Worm (Caenorhabditis elegans): ENCODE data around the gene rgs-11.
A peak's percentile ranks its signal among the peaks of the same experiment; 100 is the strongest.

The rgs-11 gene

DNA sequence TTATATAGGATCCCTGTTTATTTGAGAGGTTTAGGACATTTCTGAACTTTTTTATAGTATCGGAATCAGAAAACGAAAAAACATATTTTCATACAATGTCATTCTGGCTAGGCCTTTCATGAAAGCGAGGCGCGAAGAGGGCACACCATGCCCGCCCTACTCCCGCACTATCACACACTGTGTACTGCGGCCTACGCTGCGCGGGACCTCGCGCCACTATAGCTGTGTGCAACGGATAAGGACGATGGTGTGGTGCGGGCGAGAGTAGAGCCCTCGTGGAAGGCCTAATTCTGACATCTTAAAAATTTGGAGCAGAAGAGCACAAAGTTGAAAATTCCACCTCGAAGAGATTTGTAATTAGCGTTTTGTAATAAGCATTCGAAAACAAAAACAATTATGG, 46.6 kb downstream of the rgs-11 start:
- TF ChIP-seq ceh-16 (tag; optimal IDR thresholded peaks at IDR 0.05) (no peak), unc-55 (GFP tag; optimal IDR thresholded peaks at IDR 0.05) (no peak), aly-2 (tag; optimal IDR thresholded peaks at IDR 0.05) (no peak), nhr-25 (tag; optimal IDR thresholded peaks at IDR 0.05) (no peak), snpc-4 (tag; optimal IDR thresholded peaks at IDR 0.05) (peak; percentile 75)

DNA sequence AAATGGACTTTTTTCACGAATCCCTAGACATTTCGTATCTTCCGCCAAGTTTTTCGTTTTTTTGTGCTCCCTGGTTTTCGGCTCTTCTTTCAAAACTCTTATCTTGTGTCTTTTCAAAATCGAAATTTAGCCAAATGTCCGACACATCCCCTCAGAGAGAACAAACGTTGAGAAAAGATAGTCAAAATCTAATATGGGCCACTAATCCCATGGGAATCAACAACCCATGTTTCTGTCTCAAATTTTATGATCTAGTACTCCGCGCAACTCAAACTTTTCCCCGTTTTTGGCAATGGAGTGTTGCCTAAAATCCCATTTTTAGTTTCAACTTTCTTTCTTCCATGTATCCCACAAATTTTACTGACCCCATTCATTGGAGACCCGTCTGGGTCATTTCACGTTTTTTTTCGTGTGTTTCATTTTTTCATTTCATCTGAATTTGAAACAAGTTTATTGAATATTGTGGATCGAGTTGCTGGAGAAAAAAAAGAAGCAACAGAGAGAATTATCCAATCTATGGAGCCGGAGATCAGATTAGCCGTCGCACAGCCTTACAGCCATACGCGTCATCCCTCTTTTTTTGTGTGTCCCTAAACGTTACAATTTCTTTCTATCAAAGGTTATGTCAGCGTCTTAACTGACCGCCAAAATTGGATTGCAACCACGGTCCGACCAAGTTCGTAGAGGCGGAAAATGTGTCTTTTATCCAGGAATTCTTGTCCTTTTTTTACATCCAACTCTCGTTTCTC, 47.3 kb downstream of the rgs-11 start:
- TF ChIP-seq fos-1 (tag; optimal IDR thresholded peaks at IDR 0.05) (no peak), ztf-11 (tag; optimal IDR thresholded peaks at IDR 0.05) (no peak), ztf-4 (tag; optimal IDR thresholded peaks at IDR 0.05) (no peak), snpc-4 (tag; optimal IDR thresholded peaks at IDR 0.05) (peak; percentile 12), ZK546.5 (tag; optimal IDR thresholded peaks at IDR 0.05) (no peak), mab-5 (tag; optimal IDR thresholded peaks at IDR 0.05) (peak; percentile 67), nhr-6 (tag; optimal IDR thresholded peaks at IDR 0.05) (no peak), F13H6.1 (tag; optimal IDR thresholded peaks at IDR 0.05) (no peak), lsy-2 (tag; optimal IDR thresholded peaks at IDR 0.05) (peak in 1 of 2 experiments; percentile 5)

DNA sequence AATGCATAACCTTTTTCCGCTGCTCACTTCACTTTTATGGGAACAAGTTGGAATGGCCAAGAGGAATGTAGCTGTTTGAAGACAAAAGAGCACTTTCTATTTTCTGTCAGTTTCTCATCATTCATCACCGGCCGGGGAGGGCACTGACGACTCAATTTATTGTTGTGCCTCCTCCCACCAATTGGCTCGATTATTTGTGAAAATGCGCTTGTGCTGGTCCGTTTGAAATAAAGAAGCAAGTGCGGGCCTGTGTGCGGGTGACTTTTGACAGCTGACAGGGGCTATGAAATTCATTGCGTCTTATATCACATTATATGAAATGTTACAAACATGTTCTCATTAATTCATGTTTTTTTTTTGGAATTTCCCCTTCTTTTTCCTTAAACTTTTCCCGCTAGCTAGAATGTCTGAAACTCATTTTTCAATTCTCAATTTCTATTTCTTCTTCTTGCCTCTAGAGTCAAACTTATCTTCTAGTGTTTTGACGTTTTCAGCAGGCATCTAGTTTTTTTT, 49.6 kb downstream of the rgs-11 start:
- TF ChIP-seq elt-1 (tag; optimal IDR thresholded peaks at IDR 0.05): no peak
- TF ChIP-seq unc-39 (tag; optimal IDR thresholded peaks at IDR 0.05): no peak
- no peak for TF ChIP-seq lin-13 (GFP tag; optimal IDR thresholded peaks at IDR 0.05)
- TF ChIP-seq C34F6.9 (tag; optimal IDR thresholded peaks at IDR 0.05): peak; percentile 16
- TF ChIP-seq ztf-11 (tag; optimal IDR thresholded peaks at IDR 0.05): no peak
- TF ChIP-seq snpc-4 (tag; optimal IDR thresholded peaks at IDR 0.05): no peak
- TF ChIP-seq F13H6.1 (tag; optimal IDR thresholded peaks at IDR 0.05): peak; percentile 23
- no peak for TF ChIP-seq dmd-4 (tag; optimal IDR thresholded peaks at IDR 0.05)
- no peak for TF ChIP-seq peb-1 (tag; optimal IDR thresholded peaks at IDR 0.05)
- peak in 1 of 2 experiments; percentile 13 for TF ChIP-seq lsy-2 (tag; optimal IDR thresholded peaks at IDR 0.05)
- TF ChIP-seq sma-3 (GFP tag; optimal IDR thresholded peaks at IDR 0.05): no peak
- TF ChIP-seq nhr-129 (tag; optimal IDR thresholded peaks at IDR 0.05): peak; percentile 28

Measured in whole organism, L2 larva.